Worm (Caenorhabditis elegans) whole organism, L4 larva: Measurements from ENCODE around the gene scl-5.
A peak's percentile ranks its signal among the peaks of the same experiment; 100 is the strongest.

Experiments used
- F37D6.2 ChIP-seq: sonication (generic microtip); optimal IDR thresholded peaks from 2 replicates; lab custom pipeline; 2016; ENCODE audit warnings: mild to moderate bottlenecking, missing genetic modification characterization, missing compliant biosample characterization
- F44E2.7 ChIP-seq: fragments of 200-800 bp; sonication (Bioruptor generic); IDR thresholded peaks from 2 replicates; pipeline ENCODE4 v2.1.2; 2022; ENCODE audit warnings: missing genetic modification characterization, missing compliant biosample characterization
- R02D3.7 ChIP-seq: fragments of 150-350 bp; sonication (generic microtip); optimal IDR thresholded peaks from 3 replicates; lab custom pipeline; 2014; ENCODE audit warnings: missing biosample characterization, missing genetic modification characterization
- Y48G9A.11 ChIP-seq: fragments of 200-800 bp; sonication (Bioruptor generic); IDR thresholded peaks from 2 replicates; pipeline ENCODE4 v1.3.6; 2022; ENCODE audit warnings: missing genetic modification reagents, missing genetic modification characterization, missing compliant biosample characterization
- ceh-32 ChIP-seq: sonication (generic microtip); optimal IDR thresholded peaks from 2 replicates; lab custom pipeline; 2016; ENCODE audit warnings: mild to moderate bottlenecking, missing genetic modification characterization, missing compliant biosample characterization; ENCODE audit not compliant: poor library complexity
- hlh-11 ChIP-seq: fragments of 200-800 bp; sonication (Bioruptor generic); optimal IDR thresholded peaks from 2 replicates; lab custom pipeline; 2018; ENCODE audit warnings: mild to moderate bottlenecking, missing genetic modification characterization, missing compliant biosample characterization
- hlh-30 ChIP-seq: sonication (generic microtip); optimal IDR thresholded peaks from 2 replicates; lab custom pipeline; 2017; ENCODE audit warnings: antibody characterized with exemption, mild to moderate bottlenecking, missing genetic modification characterization, missing compliant biosample characterization; ENCODE audit not compliant: insufficient read depth
- lin-1 ChIP-seq: fragments of 200-800 bp; sonication (Bioruptor generic); IDR thresholded peaks from 2 replicates; pipeline ENCODE4 v1.3.6; 2022; ENCODE audit warnings: missing genetic modification reagents, missing genetic modification characterization, missing compliant biosample characterization
- lsy-2 ChIP-seq, 2 experiments: fragments of 150-350 bp in 1 of 2; sonication (generic microtip) in 1 of 2; optimal IDR thresholded peaks; 2 replicates each; lab custom pipeline; 2014 to 2017; ENCODE audit warnings: missing biosample characterization in 2 of 2, missing genetic modification characterization in 2 of 2
- mdl-1 ChIP-seq, 2 experiments: fragments of 150-350 bp in 1 of 2; sonication (generic microtip) in 1 of 2; optimal IDR thresholded peaks; 2 replicates each; lab custom pipeline; 2014 to 2017; ENCODE audit warnings: missing biosample characterization in 2 of 2, missing genetic modification characterization in 2 of 2
- mes-2 ChIP-seq: sonication (generic microtip); optimal IDR thresholded peaks from 2 replicates; lab custom pipeline; 2016; ENCODE audit warnings: missing genotype, mild to moderate bottlenecking, missing genetic modification characterization, missing compliant biosample characterization; ENCODE audit not compliant: poor library complexity, severe bottlenecking
- nhr-28 ChIP-seq: fragments of 150-350 bp; optimal IDR thresholded peaks from 2 replicates; lab custom pipeline; 2014; ENCODE audit warnings: missing biosample characterization, missing genetic modification characterization
- pqm-1 ChIP-seq: sonication (generic microtip); optimal IDR thresholded peaks from 2 replicates; lab custom pipeline; 2017; ENCODE audit warnings: missing biosample characterization, missing genetic modification characterization
- spr-1 ChIP-seq: sonication (generic microtip); optimal IDR thresholded peaks from 2 replicates; lab custom pipeline; 2016; ENCODE audit warnings: mild to moderate bottlenecking, missing genetic modification characterization, missing compliant biosample characterization

The scl-5 gene

ce11 chrIV:13109751-13110150 is 45.9 kb downstream of the scl-5 start, which contains the start of gene best-1 (continued):
- TF ChIP-seq F44E2.7 (GFP tag; lab: Robert Waterston, UW): no peak
- no peak for TF ChIP-seq spr-1 (tag; lab: Kevin White, UChicago)

- TF ChIP-seq hlh-30 (tag; lab: Kevin White, UChicago) (peak; percentile 9), hlh-11 (tag; lab: Kevin White, UChicago) (peak; percentile 9), mdl-1 (tag; optimal IDR thresholded peaks at IDR 0.05; lab: Kevin White, UChicago) (peak in 1 of 2 experiments; percentile 30), nhr-28 (tag; lab: Kevin White, UChicago) (peak; percentile 56), mes-2 (tag; lab: Kevin White, UChicago) (no peak), lsy-2 (tag; optimal IDR thresholded peaks at IDR 0.05; lab: Kevin White, UChicago) (no peak), Y48G9A.11 (GFP tag; lab: Robert Waterston, UW) (no peak)
These were observed 47.1 kb downstream of the scl-5 start for ce11 chrIV:13110876-13111275.

- TF ChIP-seq F44E2.7 (GFP tag; lab: Robert Waterston, UW): no peak
- TF ChIP-seq F37D6.2 (tag; lab: Kevin White, UChicago): no peak
- TF ChIP-seq R02D3.7 (tag; lab: Kevin White, UChicago): no peak
- no peak for TF ChIP-seq pqm-1 (tag; lab: Kevin White, UChicago)
- TF ChIP-seq lin-1 (GFP tag; lab: Robert Waterston, UW): no peak
- TF ChIP-seq ceh-32: no peak
These were observed 49.2 kb downstream of the scl-5 start, which contains the start of gene best-2 for ce11 chrIV:13112982-13113381. Gene best-2 (minus strand): TSS chrIV:13113082.
